Fruit fly (Drosophila melanogaster) whole organism, embryonic: ENCODE measurements around the gene ich.

ENCODE experiments used
- Aef1 ChIP-seq: fragments of 200-800 bp; sonication (Bioruptor generic); IDR thresholded peaks from 3 replicates; pipeline ENCODE4 v1.3.6; 2022; ENCODE audit warnings: missing biosample characterization, missing genetic modification characterization
- Atf3 ChIP-seq: fragments of 200-800 bp; sonication (Bioruptor generic); optimal IDR thresholded peaks from 3 replicates; lab custom pipeline; 2016; ENCODE audit warnings: missing biosample characterization, missing genetic modification characterization
- Bgb ChIP-seq: fragments of 200-800 bp; sonication (Bioruptor generic); IDR thresholded peaks from 2 replicates; pipeline ENCODE4 v1.3.6; 2022; ENCODE audit warnings: missing biosample characterization, missing genetic modification characterization; ENCODE audit not compliant: partially characterized antibody
- C15 ChIP-seq: fragments of 200-800 bp; sonication (Bioruptor generic); IDR thresholded peaks from 3 replicates; pipeline ENCODE4 v1.3.6; 2022; ENCODE audit warnings: missing biosample characterization, missing genetic modification characterization
- CG10543 ChIP-seq: fragments of 200-800 bp; sonication (Bioruptor generic); optimal IDR thresholded peaks from 3 replicates; lab custom pipeline; 2017; ENCODE audit warnings: missing biosample characterization, mild to moderate bottlenecking, missing genetic modification characterization, moderate library complexity
- CG10565 ChIP-seq: fragments of 200-800 bp; sonication (Bioruptor generic); optimal IDR thresholded peaks from 3 replicates; lab custom pipeline; 2016; ENCODE audit warnings: missing biosample characterization, mild to moderate bottlenecking, missing genetic modification characterization
- CG11695 ChIP-seq: fragments of 200-800 bp; sonication (Bioruptor generic); IDR thresholded peaks from 3 replicates; pipeline ENCODE4 v1.3.6; 2022; ENCODE audit warnings: missing biosample characterization, missing genetic modification characterization
- CG11723 ChIP-seq: fragments of 200-800 bp; sonication (Bioruptor generic); optimal IDR thresholded peaks from 2 replicates; lab custom pipeline; 2017; ENCODE audit warnings: missing biosample characterization, mild to moderate bottlenecking, missing genetic modification characterization
- CG12071 ChIP-seq: fragments of 200-800 bp; sonication (Bioruptor generic); optimal IDR thresholded peaks from 3 replicates; lab custom pipeline; 2018; ENCODE audit warnings: missing biosample characterization, mild to moderate bottlenecking, missing genetic modification characterization
- CG12155 ChIP-seq: fragments of 200-800 bp; sonication (Bioruptor generic); optimal IDR thresholded peaks from 3 replicates; lab custom pipeline; 2016; ENCODE audit warnings: missing biosample characterization, missing genetic modification characterization
- CG12391 ChIP-seq: fragments of 200-800 bp; sonication (Bioruptor generic); optimal IDR thresholded peaks from 3 replicates; lab custom pipeline; 2018; ENCODE audit warnings: missing biosample characterization, mild to moderate bottlenecking, missing genetic modification characterization, moderate library complexity
- CG13624 ChIP-seq: fragments of 200-800 bp; sonication (Bioruptor generic); optimal IDR thresholded peaks from 2 replicates; lab custom pipeline; 2016; ENCODE audit warnings: missing biosample characterization, missing genetic modification characterization
- CG14860 ChIP-seq: fragments of 200-800 bp; sonication (Bioruptor generic); IDR thresholded peaks from 3 replicates; pipeline ENCODE4 v1.3.6; 2022; ENCODE audit warnings: missing biosample characterization, missing genetic modification characterization; ENCODE audit not compliant: partially characterized antibody
- CG15011 ChIP-seq: fragments of 200-800 bp; sonication (Bioruptor generic); optimal IDR thresholded peaks from 3 replicates; lab custom pipeline; 2018; ENCODE audit warnings: missing biosample characterization, mild to moderate bottlenecking, missing genetic modification characterization
- CG15073 ChIP-seq: fragments of 200-800 bp; sonication (Bioruptor generic); optimal IDR thresholded peaks from 2 replicates; lab custom pipeline; 2016; ENCODE audit warnings: missing biosample characterization, missing genetic modification characterization
- CG2199 ChIP-seq: fragments of 200-800 bp; sonication (Bioruptor generic); IDR thresholded peaks from 3 replicates; pipeline ENCODE4 v1.3.6; 2022; ENCODE audit warnings: missing biosample characterization, missing genetic modification characterization
- CG3995 ChIP-seq: fragments of 200-800 bp; sonication (Bioruptor generic); optimal IDR thresholded peaks from 3 replicates; lab custom pipeline; 2016; ENCODE audit warnings: missing biosample characterization, missing genetic modification characterization
- CG4282 ChIP-seq: fragments of 200-800 bp; sonication (Bioruptor generic); optimal IDR thresholded peaks from 2 replicates; lab custom pipeline; 2016; ENCODE audit warnings: missing biosample characterization, missing genetic modification characterization
- CG7556 ChIP-seq: fragments of 200-800 bp; sonication (Bioruptor generic); optimal IDR thresholded peaks from 2 replicates; lab custom pipeline; 2017; ENCODE audit warnings: missing biosample characterization, mild to moderate bottlenecking, missing genetic modification characterization
- CG8478 ChIP-seq: fragments of >200 bp; optimal IDR thresholded peaks from 2 replicates; lab custom pipeline; 2018
- D ChIP-seq, 2 experiments: fragments of 200-800 bp in 1 of 2; fragments of >200 bp in 1 of 2; sonication (Bioruptor generic) in 1 of 2; optimal IDR thresholded peaks; 2 replicates in 1 of 2; 3 replicates in 1 of 2; lab custom pipeline; 2017; ENCODE audit warnings: mild to moderate bottlenecking in 1 of 2, missing biosample characterization in 1 of 2, missing genetic modification characterization in 1 of 2, missing genetic modification reagents in 1 of 2
- Jarid2 ChIP-seq: fragments of 200-800 bp; sonication (Bioruptor generic); optimal IDR thresholded peaks from 3 replicates; lab custom pipeline; 2017; ENCODE audit warnings: mild to moderate bottlenecking, missing biosample characterization, missing genetic modification reagents, missing genetic modification characterization
- MESR4 ChIP-seq: fragments of 200-800 bp; sonication (Bioruptor generic); optimal IDR thresholded peaks from 2 replicates; lab custom pipeline; 2018; ENCODE audit warnings: missing biosample characterization, mild to moderate bottlenecking, missing genetic modification characterization, moderate library complexity
- Med ChIP-seq: fragments of 200-800 bp; sonication (Bioruptor generic); peaks from one replicate; lab custom pipeline; 2016; ENCODE audit warnings: missing biosample characterization, missing genetic modification characterization, mild to moderate bottlenecking, inconsistent platforms, moderate library complexity
- Meics ChIP-seq: fragments of 200-800 bp; sonication (Bioruptor generic); optimal IDR thresholded peaks from 2 replicates; lab custom pipeline; 2017; ENCODE audit warnings: missing biosample characterization, mild to moderate bottlenecking, missing genetic modification characterization
- NC2α ChIP-seq: fragments of 200-800 bp; sonication (Bioruptor generic); optimal IDR thresholded peaks from 2 replicates; lab custom pipeline; 2016; ENCODE audit warnings: missing biosample characterization, missing genetic modification characterization
- PHDP ChIP-seq: fragments of 200-800 bp; sonication (Bioruptor generic); optimal IDR thresholded peaks from 3 replicates; lab custom pipeline; 2018; ENCODE audit warnings: missing biosample characterization, mild to moderate bottlenecking, missing genetic modification characterization, moderate library complexity
- Scr ChIP-seq: fragments of 200-800 bp; sonication (Bioruptor generic); IDR thresholded peaks from 2 replicates; pipeline ENCODE4 v1.3.6; 2022; ENCODE audit warnings: missing biosample characterization, missing genetic modification characterization; ENCODE audit not compliant: partially characterized antibody
- ac ChIP-seq: fragments of 200-800 bp; sonication (Bioruptor generic); optimal IDR thresholded peaks from 3 replicates; lab custom pipeline; 2017; ENCODE audit warnings: missing biosample characterization, mild to moderate bottlenecking, missing genetic modification characterization
- ase ChIP-seq: fragments of 200-800 bp; sonication (Bioruptor generic); IDR thresholded peaks from 3 replicates; pipeline ENCODE4 v1.3.6; 2022; ENCODE audit warnings: missing biosample characterization, missing genetic modification characterization
- bbx ChIP-seq: fragments of 200-800 bp; sonication (Bioruptor generic); IDR thresholded peaks from 2 replicates; pipeline ENCODE4 v1.3.6; 2022; ENCODE audit warnings: missing biosample characterization, missing genetic modification characterization; ENCODE audit not compliant: partially characterized antibody
- chinmo ChIP-seq: fragments of 200-800 bp; sonication (Bioruptor generic); IDR thresholded peaks from 4 replicates; pipeline ENCODE4 v1.3.6; 2022; ENCODE audit warnings: missing biosample characterization, missing genetic modification characterization; ENCODE audit not compliant: partially characterized antibody
- ci ChIP-seq: fragments of 200-800 bp; sonication (Bioruptor generic); IDR thresholded peaks from 3 replicates; pipeline ENCODE4 v1.3.6; 2022; ENCODE audit warnings: missing biosample characterization, missing genetic modification characterization
- dimm ChIP-seq: fragments of 200-800 bp; sonication (Bioruptor generic); IDR thresholded peaks from 2 replicates; pipeline ENCODE4 v1.3.6; 2022; ENCODE audit warnings: missing biosample characterization, missing genetic modification characterization
- dm ChIP-seq: fragments of 200-800 bp; sonication (Bioruptor generic); optimal IDR thresholded peaks from 3 replicates; lab custom pipeline; 2016; ENCODE audit warnings: missing biosample characterization, missing genetic modification characterization
- dmrt11E ChIP-seq: fragments of 200-800 bp; sonication (Bioruptor generic); optimal IDR thresholded peaks from 3 replicates; lab custom pipeline; 2018; ENCODE audit warnings: missing biosample characterization, mild to moderate bottlenecking, missing genetic modification characterization, moderate library complexity
- fd96Cb ChIP-seq: fragments of 200-800 bp; sonication (Bioruptor generic); optimal IDR thresholded peaks from 2 replicates; lab custom pipeline; 2018; ENCODE audit warnings: missing biosample characterization, mild to moderate bottlenecking, missing genetic modification characterization, moderate library complexity
- ftz-f1 ChIP-seq: fragments of 200-800 bp; sonication (Bioruptor generic); optimal IDR thresholded peaks from 2 replicates; lab custom pipeline; 2016; ENCODE audit warnings: missing biosample characterization, missing genetic modification characterization
- grau ChIP-seq: fragments of 200-800 bp; optimal IDR thresholded peaks from 3 replicates; lab custom pipeline; 2019; ENCODE audit warnings: missing biosample characterization, mild to moderate bottlenecking, missing genetic modification characterization, moderate library complexity
- jigr1 ChIP-seq: fragments of 200-800 bp; sonication (Bioruptor generic); IDR thresholded peaks from 3 replicates; pipeline ENCODE4 v1.3.6; 2022; ENCODE audit warnings: missing biosample characterization, missing genetic modification characterization
- phol ChIP-seq: fragments of 200-800 bp; sonication (Bioruptor generic); optimal IDR thresholded peaks from 3 replicates; lab custom pipeline; 2018; ENCODE audit warnings: missing biosample characterization, mild to moderate bottlenecking, missing genetic modification characterization, moderate library complexity
- prd ChIP-seq, 3 experiments: fragments of >200 bp in 2 of 3; fragments of 200-800 bp in 1 of 3; sonication (Bioruptor generic) in 1 of 3; optimal IDR thresholded peaks in 2 of 3; IDR thresholded peaks in 1 of 3; 2 replicates in 2 of 3; 3 replicates in 1 of 3; pipeline versions ENCODE4 v1.3.6 to Lab custom; 2017 to 2022; ENCODE audit warnings: missing biosample characterization in 1 of 3, missing genetic modification characterization in 1 of 3
- sc ChIP-seq, 3 experiments: fragments of >200 bp in 2 of 3; fragments of 200-800 bp in 1 of 3; sonication (Bioruptor generic) in 1 of 3; optimal IDR thresholded peaks; 2 replicates in 2 of 3; 3 replicates in 1 of 3; lab custom pipeline; 2017; ENCODE audit warnings: mild to moderate bottlenecking in 1 of 3, missing biosample characterization in 1 of 3, missing genetic modification characterization in 1 of 3, missing genetic modification reagents in 1 of 3
- sens ChIP-seq: fragments of 200-800 bp; sonication (Bioruptor generic); peaks from one replicate; lab custom pipeline; 2016; ENCODE audit warnings: missing biosample characterization, missing genetic modification characterization
- slbo ChIP-seq: fragments of 200-800 bp; sonication (Bioruptor generic); IDR thresholded peaks from 2 replicates; pipeline ENCODE4 v1.3.6; 2022; ENCODE audit warnings: missing biosample characterization, missing genetic modification characterization
- tap ChIP-seq: fragments of 200-800 bp; optimal IDR thresholded peaks from 3 replicates; lab custom pipeline; 2019; ENCODE audit warnings: missing biosample characterization, mild to moderate bottlenecking, missing genetic modification characterization, moderate library complexity
- tgo ChIP-seq: fragments of 200-800 bp; sonication (Bioruptor generic); IDR thresholded peaks from 3 replicates; pipeline ENCODE4 v1.3.6; 2022; ENCODE audit warnings: missing biosample characterization, missing genetic modification characterization
- zfh2 ChIP-seq: fragments of 200-800 bp; sonication (Bioruptor generic); optimal IDR thresholded peaks from 2 replicates; lab custom pipeline; 2016; ENCODE audit warnings: missing biosample characterization, missing genetic modification characterization

The ich gene

DNA sequence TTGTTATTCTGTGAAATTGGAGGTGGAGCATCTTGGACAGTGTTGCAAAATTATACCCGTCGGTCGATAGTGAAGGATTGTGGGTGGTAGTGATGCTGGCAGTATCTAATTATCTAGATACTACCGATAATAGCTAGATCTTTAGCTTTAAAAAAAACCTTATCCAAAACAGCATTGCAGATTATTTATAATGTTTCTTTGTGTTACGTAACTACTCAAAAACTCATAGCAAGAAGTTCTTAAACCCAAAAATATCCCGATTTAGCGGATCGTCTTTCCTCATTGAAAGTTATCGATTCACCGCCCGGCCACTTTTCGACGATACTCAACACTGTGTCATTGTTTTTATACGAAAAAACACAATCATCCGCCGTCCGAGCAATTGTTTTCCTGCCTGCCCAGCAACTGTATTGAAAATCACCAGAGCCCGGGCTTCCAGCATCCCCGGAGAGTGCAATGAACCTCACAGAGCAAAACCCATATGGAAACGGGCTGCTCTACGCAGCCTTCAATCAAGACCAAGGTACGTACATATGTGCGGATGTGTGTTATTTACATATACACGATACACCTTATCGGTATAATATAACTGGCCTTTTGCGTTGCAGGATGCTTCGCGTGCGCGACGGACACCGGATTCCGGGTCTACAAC is 30.2 kb upstream of the ich start, which contains the start of gene CG11975:
CG11975 (plus strand) TSS at position 326 of the 652 bp plus-strand sequence.
- TF ChIP-seq dmrt11E = peak; percentile 59
- peak; percentile 62 for TF ChIP-seq CG7556 (GFP tag; lab: Kevin White, UChicago)
- TF ChIP-seq CG3995 (GFP tag; lab: Kevin White, UChicago) = peak; percentile 64
- TF ChIP-seq CG14860 = peak; percentile 43; the same call in 1 of the 3 replicates
- TF ChIP-seq chinmo (GFP tag; lab: Robert Waterston, UW) = no peak
- TF ChIP-seq Aef1 (GFP tag; lab: Robert Waterston, UW) = peak; percentile 48; the same call in 2 of the 3 replicates
- peak; percentile 90 for TF ChIP-seq zfh2
- no peak for TF ChIP-seq dimm (GFP tag; lab: Robert Waterston, UW)
- TF ChIP-seq CG12071 (GFP tag; lab: Kevin White, UChicago) = no peak
- peak; percentile 97 for TF ChIP-seq Med (GFP tag; lab: Kevin White, UChicago)
- TF ChIP-seq CG4282 (GFP tag; lab: Kevin White, UChicago) = peak; percentile 43
- TF ChIP-seq CG10543 (GFP tag; lab: Kevin White, UChicago) = peak; percentile 47
- no peak for TF ChIP-seq jigr1 (GFP tag; lab: Robert Waterston, UW)
- TF ChIP-seq PHDP (tag; lab: Kevin White, UChicago) = peak; percentile 70
- TF ChIP-seq CG15011 (GFP tag; lab: Kevin White, UChicago) = no peak
- TF ChIP-seq sc (optimal IDR thresholded peaks at IDR 0.05; lab: Kevin White, UChicago) = no peak
- TF ChIP-seq sc (GFP tag; optimal IDR thresholded peaks at IDR 0.05; lab: Kevin White, UChicago) = no peak
- TF ChIP-seq CG12155 = peak; percentile 80
- TF ChIP-seq CG8478 = no peak
- TF ChIP-seq bbx (GFP tag; lab: Robert Waterston, UW) = 0 out of 2 replicates have a peak, but pooled peaks have one; percentile 46
- TF ChIP-seq ftz-f1 (GFP tag; lab: Kevin White, UChicago) = peak; percentile 58
- no peak for TF ChIP-seq prd (optimal IDR thresholded peaks at IDR 0.05; lab: Kevin White, UChicago)
- peak; percentile 55 for TF ChIP-seq prd (GFP tag; IDR thresholded peaks at IDR 0.05; lab: Robert Waterston, UW)
- peak; percentile 79 for TF ChIP-seq Scr (GFP tag; lab: Robert Waterston, UW)
- TF ChIP-seq MESR4 (GFP tag; lab: Kevin White, UChicago) = peak; percentile 36
- TF ChIP-seq Bgb = peak; percentile 66
- TF ChIP-seq tap = no peak
- TF ChIP-seq ase (GFP tag; lab: Robert Waterston, UW) = 0 out of 3 replicates have a peak, but pooled peaks have one; percentile 38
- TF ChIP-seq fd96Cb = peak; percentile 53
- peak; percentile 79 for TF ChIP-seq slbo (GFP tag; lab: Robert Waterston, UW)
- peak; percentile 29; the same call in 1 of the 3 replicates for TF ChIP-seq ci (GFP tag; lab: Robert Waterston, UW)
- no peak for TF ChIP-seq CG11695 (GFP tag; lab: Robert Waterston, UW)
- peak; percentile 46 for TF ChIP-seq Atf3
- TF ChIP-seq D (optimal IDR thresholded peaks at IDR 0.05; lab: Kevin White, UChicago) = peak; percentile 57
- TF ChIP-seq D (GFP tag; optimal IDR thresholded peaks at IDR 0.05; lab: Kevin White, UChicago) = peak; percentile 16
- TF ChIP-seq CG15073 (GFP tag; lab: Kevin White, UChicago) = no peak
- TF ChIP-seq NC2α (GFP tag; lab: Kevin White, UChicago) = peak; percentile 22
- TF ChIP-seq tgo (GFP tag; lab: Robert Waterston, UW) = peak; percentile 86
- TF ChIP-seq Jarid2 (GFP tag; lab: Kevin White, UChicago) = peak; percentile 32
- no peak for TF ChIP-seq CG11723 (GFP tag; lab: Kevin White, UChicago)
- peak; percentile 78 for TF ChIP-seq CG12391
- TF ChIP-seq grau = peak; percentile 67
- peak; percentile 83 for TF ChIP-seq phol (tag; lab: Kevin White, UChicago)
- no peak for TF ChIP-seq CG10565
- TF ChIP-seq C15 = 0 out of 3 replicates have a peak, but pooled peaks have one; percentile 17
- TF ChIP-seq ac (GFP tag; lab: Kevin White, UChicago) = no peak
- peak; percentile 66 for TF ChIP-seq dm (GFP tag; lab: Kevin White, UChicago)
- peak; percentile 98 for TF ChIP-seq sens (GFP tag; lab: Kevin White, UChicago)
- TF ChIP-seq CG2199 = no peak
- peak; percentile 93 for TF ChIP-seq CG13624 (GFP tag; lab: Kevin White, UChicago)
- peak; percentile 57 for TF ChIP-seq Meics (GFP tag; lab: Kevin White, UChicago)
